Worm (Caenorhabditis elegans) whole organism, late embryonic: ENCODE data around the gene C07A12.18.

Experiments
- C08G9.2 ChIP-seq: sonication (generic microtip); optimal IDR thresholded peaks from 2 replicates; lab custom pipeline; 2016; ENCODE audit warnings: mild to moderate bottlenecking, missing genetic modification characterization, moderate library complexity, missing compliant biosample characterization
- C38D4.7 ChIP-seq: fragments of 200-800 bp; sonication (Bioruptor generic); optimal IDR thresholded peaks from 2 replicates; lab custom pipeline; 2018; ENCODE audit warnings: mild to moderate bottlenecking, missing genetic modification characterization, moderate library complexity, missing compliant biosample characterization
- F13H6.1 ChIP-seq: sonication (generic microtip); optimal IDR thresholded peaks from 2 replicates; lab custom pipeline; 2016; ENCODE audit warnings: missing genetic modification characterization, missing compliant biosample characterization
- K02D7.2 ChIP-seq: sonication (generic microtip); optimal IDR thresholded peaks from 2 replicates; lab custom pipeline; 2017; ENCODE audit warnings: mild to moderate bottlenecking, missing genetic modification characterization, missing compliant biosample characterization
- K09A11.1 ChIP-seq: sonication (generic microtip); optimal IDR thresholded peaks from 2 replicates; lab custom pipeline; 2017; ENCODE audit warnings: antibody characterized with exemption, mild to moderate bottlenecking, missing genetic modification characterization, missing compliant biosample characterization; ENCODE audit not compliant: insufficient read depth
- T23F11.4 ChIP-seq: fragments of 200-800 bp; sonication (Bioruptor generic); optimal IDR thresholded peaks from 2 replicates; lab custom pipeline; 2018; ENCODE audit warnings: mild to moderate bottlenecking, missing genetic modification characterization, missing compliant biosample characterization
- ceh-19 ChIP-seq: fragments of 200-800 bp; sonication (Bioruptor generic); optimal IDR thresholded peaks from 2 replicates; lab custom pipeline; 2018; ENCODE audit warnings: mild to moderate bottlenecking, missing genetic modification characterization, missing compliant biosample characterization
- ceh-2 ChIP-seq: sonication (generic microtip); optimal IDR thresholded peaks from 2 replicates; lab custom pipeline; 2016; ENCODE audit warnings: missing genotype, missing genetic modification characterization, missing compliant biosample characterization
- ceh-22 ChIP-seq: sonication (generic microtip); optimal IDR thresholded peaks from 2 replicates; lab custom pipeline; 2017; ENCODE audit warnings: missing biosample characterization, missing genetic modification characterization
- ceh-24 ChIP-seq: sonication (generic microtip); optimal IDR thresholded peaks from 2 replicates; lab custom pipeline; 2016; ENCODE audit warnings: mild to moderate bottlenecking, missing genetic modification characterization, missing compliant biosample characterization
- ceh-31 ChIP-seq: sonication (generic microtip); optimal IDR thresholded peaks from 2 replicates; lab custom pipeline; 2016; ENCODE audit warnings: missing genetic modification characterization, missing compliant biosample characterization
- ceh-45 ChIP-seq: fragments of 200-800 bp; sonication (Bioruptor generic); IDR thresholded peaks from 2 replicates; pipeline ENCODE4 v1.3.6; 2022; ENCODE audit warnings: missing genetic modification reagents, missing genetic modification characterization, missing compliant biosample characterization
- ceh-48 ChIP-seq: sonication (generic microtip); optimal IDR thresholded peaks from 2 replicates; lab custom pipeline; 2016; ENCODE audit warnings: missing genetic modification characterization, inconsistent platforms, missing compliant biosample characterization
- che-1 ChIP-seq: sonication (generic microtip); optimal IDR thresholded peaks from 2 replicates; lab custom pipeline; 2016; ENCODE audit warnings: mild to moderate bottlenecking, missing genetic modification characterization, missing compliant biosample characterization
- dmd-4 ChIP-seq: sonication (generic microtip); optimal IDR thresholded peaks from 2 replicates; lab custom pipeline; 2016; ENCODE audit warnings: borderline replicate concordance, missing genetic modification characterization, missing compliant biosample characterization
- elt-2 ChIP-seq: sonication (generic microtip); optimal IDR thresholded peaks from 2 replicates; lab custom pipeline; 2016; ENCODE audit warnings: missing genetic modification reagents, missing genetic modification characterization, missing compliant biosample characterization
- elt-4 ChIP-seq: sonication (generic microtip); optimal IDR thresholded peaks from 2 replicates; lab custom pipeline; 2016; ENCODE audit warnings: missing genetic modification characterization, missing compliant biosample characterization
- ets-4 ChIP-seq: sonication (generic microtip); optimal IDR thresholded peaks from 2 replicates; lab custom pipeline; 2016; ENCODE audit warnings: missing genetic modification characterization, missing compliant biosample characterization
- fax-1 ChIP-seq: sonication (generic microtip); optimal IDR thresholded peaks from 2 replicates; lab custom pipeline; 2016; ENCODE audit warnings: missing genotype, missing genetic modification characterization, missing compliant biosample characterization
- fkh-10 ChIP-seq: fragments of 150-350 bp; optimal IDR thresholded peaks from 2 replicates; lab custom pipeline; 2014; ENCODE audit warnings: missing biosample characterization, missing genetic modification reagents, missing genetic modification characterization
- fkh-6 ChIP-seq: sonication (generic microtip); optimal IDR thresholded peaks from 2 replicates; lab custom pipeline; 2016; ENCODE audit warnings: missing genetic modification characterization, missing compliant biosample characterization
- lin-11 ChIP-seq: fragments of 200-800 bp; sonication (Bioruptor generic); optimal IDR thresholded peaks from 2 replicates; lab custom pipeline; 2018; ENCODE audit warnings: mild to moderate bottlenecking, missing genetic modification characterization, missing compliant biosample characterization
- madf-2 ChIP-seq: sonication (generic microtip); optimal IDR thresholded peaks from 2 replicates; lab custom pipeline; 2017; ENCODE audit warnings: missing genetic modification characterization, missing compliant biosample characterization
- mec-3 ChIP-seq: sonication (generic microtip); optimal IDR thresholded peaks from 2 replicates; lab custom pipeline; 2016; ENCODE audit warnings: borderline replicate concordance, missing genetic modification characterization, missing compliant biosample characterization
- nfya-1 ChIP-seq: sonication (generic microtip); optimal IDR thresholded peaks from 2 replicates; lab custom pipeline; 2017; ENCODE audit warnings: missing genetic modification characterization, mild to moderate bottlenecking, missing compliant biosample characterization, antibody characterized with exemption, moderate library complexity
- pag-3 ChIP-seq: sonication (generic microtip); optimal IDR thresholded peaks from 2 replicates; lab custom pipeline; 2016; ENCODE audit warnings: missing compliant biosample characterization, missing genetic modification characterization, borderline replicate concordance
- pat-9 ChIP-seq: fragments of 200-800 bp; sonication (Bioruptor generic); optimal IDR thresholded peaks from 2 replicates; lab custom pipeline; 2018; ENCODE audit warnings: mild to moderate bottlenecking, missing genetic modification characterization, moderate library complexity, missing compliant biosample characterization
- pha-2 ChIP-seq: sonication (generic microtip); optimal IDR thresholded peaks from 2 replicates; lab custom pipeline; 2017; ENCODE audit warnings: mild to moderate bottlenecking, missing genetic modification characterization, missing compliant biosample characterization
- pha-4 ChIP-seq: fragments of 150-350 bp; optimal IDR thresholded peaks from 2 replicates; lab custom pipeline; 2018; ENCODE audit warnings: missing biosample characterization, missing genetic modification reagents, missing genetic modification characterization
- pqm-1 ChIP-seq: sonication (generic microtip); optimal IDR thresholded peaks from 2 replicates; lab custom pipeline; 2016; ENCODE audit warnings: missing genetic modification characterization, missing compliant biosample characterization
- ref-2 ChIP-seq: sonication (generic microtip); optimal IDR thresholded peaks from 2 replicates; lab custom pipeline; 2016; ENCODE audit warnings: missing genetic modification characterization, missing compliant biosample characterization
- rnt-1 ChIP-seq: sonication (generic microtip); optimal IDR thresholded peaks from 2 replicates; lab custom pipeline; 2016; ENCODE audit warnings: missing genetic modification characterization, missing compliant biosample characterization
- sdc-2 ChIP-seq: sonication (generic microtip); optimal IDR thresholded peaks from 2 replicates; lab custom pipeline; 2016; ENCODE audit warnings: missing genotype, missing genetic modification characterization, missing compliant biosample characterization
- sox-4 ChIP-seq: sonication (generic microtip); optimal IDR thresholded peaks from 2 replicates; lab custom pipeline; 2017; ENCODE audit warnings: mild to moderate bottlenecking, missing genetic modification characterization, inconsistent platforms, missing compliant biosample characterization
- tbx-2 ChIP-seq: sonication (generic microtip); optimal IDR thresholded peaks from 2 replicates; lab custom pipeline; 2016; ENCODE audit warnings: missing genetic modification characterization, missing compliant biosample characterization
- ztf-16 ChIP-seq: sonication (generic microtip); optimal IDR thresholded peaks from 2 replicates; lab custom pipeline; 2017; ENCODE audit warnings: missing genetic modification characterization, missing compliant biosample characterization

C07A12.18 gene

ce11 chrX:4503259-4503658, 46.4 kb downstream of the C07A12.18 start:
- TF ChIP-seq fkh-10 (GFP tag; lab: Kevin White, UChicago) = no peak
- TF ChIP-seq fax-1 (tag; lab: Kevin White, UChicago) = no peak
- TF ChIP-seq ztf-16 (tag; lab: Kevin White, UChicago) = no peak
- no peak for TF ChIP-seq ceh-45
- TF ChIP-seq ceh-19 = no peak
- no peak for TF ChIP-seq mec-3 (tag; lab: Kevin White, UChicago)
- no peak for TF ChIP-seq K09A11.1 (tag; lab: Kevin White, UChicago)
- no peak for TF ChIP-seq pha-2

- TF ChIP-seq pag-3 = no peak
- TF ChIP-seq tbx-2 (tag; lab: Kevin White, UChicago) = no peak
- no peak for TF ChIP-seq C38D4.7
- TF ChIP-seq ceh-31 (tag; lab: Kevin White, UChicago) = no peak
- no peak for TF ChIP-seq pqm-1 (tag; lab: Kevin White, UChicago)
- no peak for TF ChIP-seq sdc-2 (tag; lab: Kevin White, UChicago)
- TF ChIP-seq ets-4 (tag; lab: Kevin White, UChicago) = no peak
Measured at ce11 chrX:4502039-4502438, 47.7 kb downstream of the C07A12.18 start.

DNA sequence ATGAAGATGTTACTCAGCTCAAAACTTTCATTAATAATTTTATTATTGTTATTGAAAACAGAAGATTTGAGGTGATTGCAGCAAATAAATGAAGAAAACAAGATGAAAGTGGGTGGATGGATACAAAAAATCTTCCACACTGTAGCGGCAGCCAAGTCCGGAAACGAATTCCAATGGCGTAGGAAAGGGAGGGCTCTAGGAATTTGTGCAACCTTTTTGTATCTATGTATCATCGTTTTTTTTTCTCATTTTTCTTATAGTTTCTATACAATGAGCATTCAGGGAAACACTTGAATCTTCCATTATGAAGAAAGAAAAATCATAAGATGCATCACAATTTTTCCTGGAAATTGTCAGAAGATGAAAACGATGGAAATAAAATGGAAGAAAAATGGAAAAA, 49.2 kb downstream of the C07A12.18 start:
- TF ChIP-seq elt-4 (tag; lab: Kevin White, UChicago) = no peak
- TF ChIP-seq ceh-2 (tag; lab: Kevin White, UChicago) = no peak
- no peak for TF ChIP-seq ceh-45
- no peak for TF ChIP-seq tbx-2 (tag; lab: Kevin White, UChicago)
- TF ChIP-seq rnt-1 (tag; lab: Kevin White, UChicago) = no peak
- no peak for TF ChIP-seq nfya-1 (tag; lab: Kevin White, UChicago)
- no peak for TF ChIP-seq fkh-6
- TF ChIP-seq F13H6.1 (tag; lab: Kevin White, UChicago) = no peak

ce11 chrX:4498478-4498877, 51.2 kb downstream of the C07A12.18 start:
- TF ChIP-seq T23F11.4 (GFP tag; lab: Kevin White, UChicago) (no peak), rnt-1 (tag; lab: Kevin White, UChicago) (peak; percentile 16), pat-9 (tag; lab: Kevin White, UChicago) (no peak), ets-4 (tag; lab: Kevin White, UChicago) (no peak), sdc-2 (tag; lab: Kevin White, UChicago) (peak; percentile 4), F13H6.1 (tag; lab: Kevin White, UChicago) (no peak), K02D7.2 (tag; lab: Kevin White, UChicago) (no peak), ceh-22 (tag; lab: Kevin White, UChicago) (no peak), elt-4 (tag; lab: Kevin White, UChicago) (no peak), C08G9.2 (peak; percentile 21)

ce11 chrX:4498078-4498477, 51.6 kb downstream of the C07A12.18 start:
- TF ChIP-seq ceh-48 (no peak), pha-4 (tag; lab: Kevin White, UChicago) (no peak), dmd-4 (no peak), ceh-24 (tag; lab: Kevin White, UChicago) (no peak), C38D4.7 (no peak), ets-4 (tag; lab: Kevin White, UChicago) (no peak), che-1 (tag; lab: Kevin White, UChicago) (no peak), nfya-1 (tag; lab: Kevin White, UChicago) (no peak), ceh-31 (tag; lab: Kevin White, UChicago) (no peak), K09A11.1 (tag; lab: Kevin White, UChicago) (no peak), fkh-10 (GFP tag; lab: Kevin White, UChicago) (no peak), ref-2 (tag; lab: Kevin White, UChicago) (no peak), F13H6.1 (tag; lab: Kevin White, UChicago) (no peak), lin-11 (no peak), sox-4 (no peak), elt-2 (tag; lab: Kevin White, UChicago) (no peak), madf-2 (no peak)
- TF ChIP-seq, all 69 proteins: peak for 0
